Worm (Caenorhabditis elegans) whole organism, mixed stage, embryonic: ENCODE data around the gene ZC190.10.

Source experiments
- mep-1 ChIP-seq: fragments of 150-350 bp; optimal IDR thresholded peaks from 2 replicates; lab custom pipeline; 2017; ENCODE audit warnings: missing biosample characterization, missing genetic modification reagents, missing genetic modification characterization, inconsistent platforms
- unc-62 ChIP-seq: fragments of 150-350 bp; optimal IDR thresholded peaks from 2 replicates; lab custom pipeline; 2014; ENCODE audit warnings: missing biosample characterization, missing genetic modification reagents, missing genetic modification characterization
- ztf-11 ChIP-seq: fragments of 150-350 bp; optimal IDR thresholded peaks from 2 replicates; lab custom pipeline; 2014; ENCODE audit warnings: missing biosample characterization, missing genetic modification characterization

DNA sequence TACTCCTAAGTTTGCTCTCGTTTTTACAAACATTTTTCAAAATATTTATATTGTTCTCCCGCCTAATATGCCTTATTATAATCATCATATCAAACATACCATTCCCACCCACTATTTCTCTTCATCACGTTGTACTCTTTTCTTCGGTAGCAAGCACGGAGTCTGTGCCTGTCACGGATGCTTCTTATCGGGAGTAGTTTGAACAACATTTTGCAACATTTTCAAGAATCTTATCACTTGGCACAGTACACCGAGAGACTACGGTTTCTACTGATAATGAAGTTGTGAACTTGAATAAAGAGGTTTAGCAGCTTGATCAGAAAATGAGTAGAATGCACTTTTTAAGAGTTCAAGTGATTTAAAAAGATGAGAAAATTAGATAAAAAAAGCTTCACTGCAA is 47.9 kb downstream of the ZC190.10 start:
- no peak for TF ChIP-seq ztf-11 (tag; lab: Kevin White, UChicago)
- no peak for TF ChIP-seq unc-62 (GFP tag; lab: Kevin White, UChicago)
- TF ChIP-seq mep-1 (tag; lab: Kevin White, UChicago), result no peak
